Worm (Caenorhabditis elegans): ENCODE measurements around the gene B0281.1.

DNA sequence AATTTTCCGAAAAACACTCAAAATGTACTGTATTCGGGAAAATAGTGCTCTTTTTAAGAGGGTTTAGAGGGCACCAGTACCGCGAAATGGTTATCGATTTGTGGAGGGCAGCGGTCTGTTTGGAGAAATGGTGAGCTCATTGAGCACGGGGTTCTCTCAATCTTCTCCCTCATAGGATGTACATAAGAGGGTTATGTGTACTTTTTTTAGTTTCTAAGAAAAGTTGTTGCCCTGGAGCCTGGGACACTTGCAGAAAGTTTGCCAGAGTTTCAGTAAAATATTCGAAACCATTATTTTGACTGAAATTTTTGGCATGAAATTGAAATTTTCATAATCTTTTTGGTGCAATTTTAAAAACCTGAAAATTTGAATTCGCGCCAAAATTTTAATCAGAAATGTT is 39.7 kb downstream of the B0281.1 start, which contains the start of gene F43C11.10:
- TF ChIP-seq pbrm-1 (GFP tag; IDR thresholded peaks at IDR 0.05): no peak
- no peak for TF ChIP-seq efl-1 (GFP tag; optimal IDR thresholded peaks at IDR 0.05)
- TF ChIP-seq unc-62 (GFP tag; optimal IDR thresholded peaks at IDR 0.05): no peak
- no peak for TF ChIP-seq snpc-1.1 (tag; optimal IDR thresholded peaks at IDR 0.05; ENCODE audit: insufficient read depth)
- no peak for TF ChIP-seq D2030.7 (GFP tag; IDR thresholded peaks at IDR 0.05)
- no peak for TF ChIP-seq F49E8.2 (tag; optimal IDR thresholded peaks at IDR 0.05; ENCODE audit: insufficient read depth)
- no peak for TF ChIP-seq dpl-1 (GFP tag; optimal IDR thresholded peaks at IDR 0.05)
- no peak for TF ChIP-seq ztf-28 (GFP tag; IDR thresholded peaks at IDR 0.05)
- no peak for TF ChIP-seq tbp1 (GFP tag; optimal IDR thresholded peaks at IDR 0.05)
- no peak for TF ChIP-seq sdz-38 (tag; optimal IDR thresholded peaks at IDR 0.05)

Measured in whole organism, young adult.